Fruit fly (Drosophila melanogaster) whole organism, prepupa: ENCODE data around the gene CG32024.

Source experiments
- CG10631 ChIP-seq: fragments of 200-800 bp; sonication (Bioruptor generic); optimal IDR thresholded peaks from 2 replicates; lab custom pipeline; 2016; ENCODE audit warnings: missing biosample characterization, missing genetic modification characterization
- CG10669 ChIP-seq: fragments of 200-800 bp; sonication (Bioruptor generic); optimal IDR thresholded peaks from 3 replicates; lab custom pipeline; 2018; ENCODE audit warnings: missing biosample characterization, mild to moderate bottlenecking, missing genetic modification characterization, moderate library complexity
- CG11902 ChIP-seq: fragments of 200-800 bp; sonication (Bioruptor generic); optimal IDR thresholded peaks from 3 replicates; lab custom pipeline; 2016; ENCODE audit warnings: missing biosample characterization, missing genetic modification characterization
- CG15336 ChIP-seq: fragments of 200-800 bp; sonication (Bioruptor generic); IDR thresholded peaks from 2 replicates; pipeline ENCODE4 v1.3.6; 2022; ENCODE audit warnings: missing biosample characterization, missing genetic modification characterization
- CG31627 ChIP-seq: fragments of 200-800 bp; sonication (Bioruptor generic); optimal IDR thresholded peaks from 3 replicates; lab custom pipeline; 2016; ENCODE audit warnings: missing biosample characterization, missing genetic modification characterization
- CG32006 ChIP-seq: fragments of 200-800 bp; sonication (Bioruptor generic); optimal IDR thresholded peaks from 3 replicates; lab custom pipeline; 2017; ENCODE audit warnings: missing biosample characterization, mild to moderate bottlenecking, missing genetic modification characterization
- CG34406 ChIP-seq: fragments of 200-800 bp; sonication (Bioruptor generic); optimal IDR thresholded peaks from 3 replicates; lab custom pipeline; 2016; ENCODE audit warnings: missing biosample characterization, missing genetic modification characterization
- CG3919 ChIP-seq: fragments of 200-800 bp; sonication (Bioruptor generic); optimal IDR thresholded peaks from 3 replicates; lab custom pipeline; 2016; ENCODE audit warnings: missing biosample characterization, missing genetic modification characterization
- CG4318 ChIP-seq: fragments of 200-800 bp; sonication (Bioruptor generic); optimal IDR thresholded peaks from 3 replicates; lab custom pipeline; 2017; ENCODE audit warnings: missing biosample characterization, mild to moderate bottlenecking, missing genetic modification characterization
- CG6163 ChIP-seq: fragments of 200-800 bp; sonication (Bioruptor generic); IDR thresholded peaks from 3 replicates; pipeline ENCODE4 v1.3.6; 2022; ENCODE audit warnings: missing biosample characterization, missing genetic modification characterization
- CG6808 ChIP-seq: fragments of 200-800 bp; sonication (Bioruptor generic); optimal IDR thresholded peaks from 3 replicates; lab custom pipeline; 2017; ENCODE audit warnings: missing biosample characterization, missing genetic modification characterization, mild to moderate bottlenecking, moderate library complexity, missing genetic modification reagents
- CG8119 ChIP-seq: fragments of 200-800 bp; sonication (Bioruptor generic); IDR thresholded peaks from 3 replicates; pipeline ENCODE4 v1.3.6; 2022; ENCODE audit warnings: missing biosample characterization, missing genetic modification characterization
- Eip78C ChIP-seq: fragments of 200-800 bp; sonication (Bioruptor generic); peaks from one replicate; lab custom pipeline; 2016; ENCODE audit warnings: missing biosample characterization, missing genetic modification characterization
- Eip93F ChIP-seq: fragments of 200-800 bp; sonication (Bioruptor generic); optimal IDR thresholded peaks from 2 replicates; lab custom pipeline; 2016; ENCODE audit warnings: missing biosample characterization, mild to moderate bottlenecking, missing genetic modification characterization
- Ets21C ChIP-seq: fragments of 200-800 bp; sonication (Bioruptor generic); optimal IDR thresholded peaks from 3 replicates; lab custom pipeline; 2016; ENCODE audit warnings: missing biosample characterization, missing genetic modification characterization
- Gug ChIP-seq: fragments of 200-800 bp; sonication (Bioruptor generic); IDR thresholded peaks from 2 replicates; pipeline ENCODE4 v1.3.6; 2022; ENCODE audit warnings: missing biosample characterization, missing genetic modification characterization
- Hr38 ChIP-seq: sonication (Bioruptor generic); optimal IDR thresholded peaks from 2 replicates; lab custom pipeline; 2016; ENCODE audit warnings: missing biosample characterization, missing genetic modification characterization
- Hr4 ChIP-seq: fragments of 200-800 bp; sonication (Bioruptor generic); optimal IDR thresholded peaks from 3 replicates; lab custom pipeline; 2016; ENCODE audit warnings: missing biosample characterization, missing genetic modification characterization
- Lpt ChIP-seq: fragments of 200-800 bp; sonication (Bioruptor generic); optimal IDR thresholded peaks from 3 replicates; lab custom pipeline; 2016; ENCODE audit warnings: missing biosample characterization, missing genetic modification characterization
- OdsH ChIP-seq: fragments of 200-800 bp; sonication (Bioruptor generic); optimal IDR thresholded peaks from 3 replicates; lab custom pipeline; 2016; ENCODE audit warnings: missing biosample characterization, missing genetic modification characterization
- Sox14 ChIP-seq: fragments of 200-800 bp; sonication (Bioruptor generic); optimal IDR thresholded peaks from 3 replicates; lab custom pipeline; 2016; ENCODE audit warnings: missing biosample characterization, missing genetic modification characterization
- acj6 ChIP-seq: fragments of 200-800 bp; sonication (Bioruptor generic); optimal IDR thresholded peaks from 3 replicates; lab custom pipeline; 2016; ENCODE audit warnings: missing biosample characterization, missing genetic modification characterization
- dsx ChIP-seq: fragments of 200-800 bp; optimal IDR thresholded peaks from 3 replicates; lab custom pipeline; 2019; ENCODE audit warnings: missing biosample characterization, mild to moderate bottlenecking, missing genetic modification characterization, moderate library complexity; ENCODE audit not compliant: poor library complexity, severe bottlenecking
- eg ChIP-seq: fragments of 200-800 bp; sonication (Bioruptor generic); IDR thresholded peaks from 3 replicates; pipeline ENCODE4 v1.3.6; 2022; ENCODE audit warnings: missing biosample characterization, missing genetic modification characterization
- esn ChIP-seq: fragments of 200-800 bp; sonication (Bioruptor generic); optimal IDR thresholded peaks from 2 replicates; lab custom pipeline; 2016; ENCODE audit warnings: missing biosample characterization, mild to moderate bottlenecking, missing genetic modification characterization, moderate library complexity
- lz ChIP-seq: fragments of 200-800 bp; sonication (Bioruptor generic); optimal IDR thresholded peaks from 3 replicates; lab custom pipeline; 2016; ENCODE audit warnings: missing biosample characterization, missing genetic modification characterization
- net ChIP-seq: fragments of 200-800 bp; sonication (Bioruptor generic); optimal IDR thresholded peaks from 3 replicates; lab custom pipeline; 2016; ENCODE audit warnings: missing biosample characterization, missing genetic modification characterization
- pdm3 ChIP-seq: fragments of 200-800 bp; sonication (Bioruptor generic); optimal IDR thresholded peaks from 3 replicates; lab custom pipeline; 2016; ENCODE audit warnings: missing biosample characterization, missing genetic modification characterization
- spab ChIP-seq: fragments of 200-800 bp; sonication (Bioruptor generic); optimal IDR thresholded peaks from 2 replicates; lab custom pipeline; 2017; ENCODE audit warnings: missing biosample characterization, mild to moderate bottlenecking, missing genetic modification characterization, missing genetic modification reagents
- ss ChIP-seq, 2 experiments: fragments of 200-800 bp; sonication (Bioruptor generic); optimal IDR thresholded peaks; 2 replicates in 1 of 2; 3 replicates in 1 of 2; lab custom pipeline; 2017 to 2018; ENCODE audit warnings: mild to moderate bottlenecking in 2 of 2, missing biosample characterization in 2 of 2, missing genetic modification characterization in 2 of 2, moderate library complexity in 1 of 2
- svp ChIP-seq: fragments of 200-800 bp; sonication (Bioruptor generic); peaks from one replicate; lab custom pipeline; 2016; ENCODE audit warnings: missing biosample characterization, missing genetic modification characterization

CG32024 gene

dm6 chr3L:8850784-8851704 lies 43.6 kb downstream of the CG32024 start:
- peak; percentile 58 for TF ChIP-seq dsx (GFP tag; lab: Kevin White, UChicago)
- TF ChIP-seq Eip78C (GFP tag; lab: Kevin White, UChicago) = peak; percentile 54
- TF ChIP-seq CG34406 (GFP tag; lab: Kevin White, UChicago) = no peak
- peak; percentile 19 for TF ChIP-seq CG32006 (GFP tag; lab: Kevin White, UChicago)
- TF ChIP-seq svp = peak; percentile 62
- peak; percentile 1 for TF ChIP-seq CG6808 (GFP tag; lab: Kevin White, UChicago)
- 0 out of 3 replicates have a peak, but pooled peaks have one; percentile 18 for TF ChIP-seq CG8119 (GFP tag; lab: Robert Waterston, UW)
- no peak for TF ChIP-seq esn (GFP tag; lab: Kevin White, UChicago)
- no peak for TF ChIP-seq eg
- no peak for TF ChIP-seq Hr38

dm6 chr3L:8851950-8852349 lies 44.5 kb downstream of the CG32024 start:
- TF ChIP-seq spab (GFP tag; lab: Kevin White, UChicago) (no peak), lz (GFP tag; lab: Kevin White, UChicago) (no peak), Eip93F (no peak), Ets21C (GFP tag; lab: Kevin White, UChicago) (no peak), Gug (GFP tag; lab: Robert Waterston, UW) (no peak), ss (GFP tag; optimal IDR thresholded peaks at IDR 0.05; lab: Kevin White, UChicago) (peak; percentile 48 to 96), CG10631 (GFP tag; lab: Kevin White, UChicago) (no peak), Eip78C (GFP tag; lab: Kevin White, UChicago) (no peak)

dm6 chr3L:8852907-8853306 lies 45.5 kb downstream of the CG32024 start:
- TF ChIP-seq CG6163 (GFP tag; lab: Robert Waterston, UW) (peak; percentile 5; the same call in 1 of the 3 replicates), Lpt (GFP tag; lab: Kevin White, UChicago) (no peak), lz (GFP tag; lab: Kevin White, UChicago) (peak; percentile 13), svp (peak; percentile 35), Sox14 (no peak), OdsH (GFP tag; lab: Kevin White, UChicago) (no peak), CG31627 (GFP tag; lab: Kevin White, UChicago) (peak; percentile 26)

dm6 chr3L:8853382-8853781 lies 46.0 kb downstream of the CG32024 start:
- TF ChIP-seq OdsH (GFP tag; lab: Kevin White, UChicago) (peak; percentile 13), CG15336 (GFP tag; lab: Robert Waterston, UW) (peak; percentile 10; the same call in 1 of the 2 replicates), Hr4 (peak; percentile 53), CG34406 (GFP tag; lab: Kevin White, UChicago) (no peak), pdm3 (GFP tag; lab: Kevin White, UChicago) (peak; percentile 28), CG8119 (GFP tag; lab: Robert Waterston, UW) (peak; percentile 38; the same call in 1 of the 3 replicates), CG10631 (GFP tag; lab: Kevin White, UChicago) (no peak), net (GFP tag; lab: Kevin White, UChicago) (peak; percentile 2), CG11902 (no peak), eg (0 out of 3 replicates have a peak, but pooled peaks have one; percentile 26), CG32006 (GFP tag; lab: Kevin White, UChicago) (peak; percentile 43), CG10669 (GFP tag; lab: Kevin White, UChicago) (peak; percentile 16), esn (GFP tag; lab: Kevin White, UChicago) (no peak), ss (GFP tag; optimal IDR thresholded peaks at IDR 0.05; lab: Kevin White, UChicago) (peak in 1 of 2 experiments; percentile 14), CG4318 (GFP tag; lab: Kevin White, UChicago) (peak; percentile 4), CG3919 (GFP tag; lab: Kevin White, UChicago) (peak; percentile 16), acj6 (GFP tag; lab: Kevin White, UChicago) (peak; percentile 14), Eip78C (GFP tag; lab: Kevin White, UChicago) (peak; percentile 50)
